Fruit fly (Drosophila melanogaster): ENCODE results near the gene Sgsf.

DNA sequence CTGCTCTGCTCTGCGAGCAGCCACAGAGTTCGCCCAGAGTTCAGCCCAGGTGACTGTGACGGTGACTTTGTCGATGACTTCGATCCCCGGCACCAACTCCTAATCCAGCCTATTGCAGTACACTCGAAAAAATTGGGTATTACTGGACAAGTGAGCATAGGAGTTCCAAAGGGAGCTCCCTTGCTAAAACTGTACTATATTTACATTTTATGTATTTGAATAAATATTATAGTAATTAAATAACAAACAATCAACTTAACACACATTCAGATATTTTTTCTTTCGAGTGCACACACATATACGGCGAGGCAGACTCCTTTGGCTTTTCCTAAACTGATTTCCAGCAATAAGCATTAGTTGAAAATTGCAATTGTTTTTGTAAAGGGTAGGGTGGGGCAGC is 26.0 kb upstream of the Sgsf start:
- TF ChIP-seq CG8478 (optimal IDR thresholded peaks at IDR 0.05): no peak
- no peak for TF ChIP-seq CTCF (optimal IDR thresholded peaks at IDR 0.05)
